Fruit fly (Drosophila melanogaster) whole organism, embryonic: Measurements from ENCODE around the gene simj.

Source experiments
- BEAF-32 ChIP-seq: fragments of 200-800 bp; sonication (Bioruptor generic); optimal IDR thresholded peaks from 3 replicates; lab custom pipeline; 2017; ENCODE audit warnings: missing biosample characterization, missing genetic modification characterization, mild to moderate bottlenecking, moderate library complexity, missing genetic modification reagents
- Bgb ChIP-seq: fragments of 200-800 bp; sonication (Bioruptor generic); IDR thresholded peaks from 2 replicates; pipeline ENCODE4 v1.3.6; 2022; ENCODE audit warnings: missing biosample characterization, missing genetic modification characterization; ENCODE audit not compliant: partially characterized antibody
- CG10543 ChIP-seq: fragments of 200-800 bp; sonication (Bioruptor generic); optimal IDR thresholded peaks from 3 replicates; lab custom pipeline; 2017; ENCODE audit warnings: missing biosample characterization, mild to moderate bottlenecking, missing genetic modification characterization, moderate library complexity
- CG11085 ChIP-seq: fragments of 200-800 bp; sonication (Bioruptor generic); IDR thresholded peaks from 2 replicates; pipeline ENCODE4 v1.3.6; 2022; ENCODE audit warnings: missing biosample characterization, missing genetic modification characterization
- CG11560 ChIP-seq: fragments of 200-800 bp; sonication (Bioruptor generic); IDR thresholded peaks from 3 replicates; pipeline ENCODE4 v1.3.6; 2022; ENCODE audit warnings: missing biosample characterization, missing genetic modification characterization
- CG12236 ChIP-seq: fragments of 200-800 bp; sonication (Bioruptor generic); optimal IDR thresholded peaks from 2 replicates; lab custom pipeline; 2016; ENCODE audit warnings: missing biosample characterization, missing genetic modification characterization
- CG12659 ChIP-seq: fragments of 200-800 bp; sonication (Bioruptor generic); optimal IDR thresholded peaks from 3 replicates; lab custom pipeline; 2017; ENCODE audit warnings: mild to moderate bottlenecking, missing biosample characterization, missing genetic modification reagents, missing genetic modification characterization
- CG13296 ChIP-seq: fragments of 200-800 bp; sonication (Bioruptor generic); optimal IDR thresholded peaks from 3 replicates; lab custom pipeline; 2018; ENCODE audit warnings: missing biosample characterization, mild to moderate bottlenecking, missing genetic modification characterization
- CG14710 ChIP-seq: fragments of 200-800 bp; sonication (Bioruptor generic); optimal IDR thresholded peaks from 3 replicates; lab custom pipeline; 2019; ENCODE audit warnings: missing biosample characterization, mild to moderate bottlenecking, missing genetic modification characterization, moderate library complexity
- CG15269 ChIP-seq: fragments of 200-800 bp; sonication (Bioruptor generic); optimal IDR thresholded peaks from 2 replicates; lab custom pipeline; 2018; ENCODE audit warnings: missing biosample characterization, mild to moderate bottlenecking, missing genetic modification characterization, moderate library complexity
- CG1603 ChIP-seq: fragments of 200-800 bp; sonication (Bioruptor generic); optimal IDR thresholded peaks from 2 replicates; lab custom pipeline; 2019; ENCODE audit warnings: missing biosample characterization, mild to moderate bottlenecking, missing genetic modification characterization, moderate library complexity
- CG16813 ChIP-seq: fragments of 200-800 bp; sonication (Bioruptor generic); IDR thresholded peaks from 3 replicates; pipeline ENCODE4 v1.3.6; 2022; ENCODE audit warnings: missing biosample characterization, missing genetic modification characterization; ENCODE audit not compliant: partially characterized antibody
- CG17186 ChIP-seq: fragments of 200-800 bp; sonication (Bioruptor generic); optimal IDR thresholded peaks from 3 replicates; lab custom pipeline; 2017; ENCODE audit warnings: missing biosample characterization, missing genetic modification reagents, missing genetic modification characterization
- CG17802 ChIP-seq: fragments of 200-800 bp; sonication (Bioruptor generic); optimal IDR thresholded peaks from 2 replicates; lab custom pipeline; 2018; ENCODE audit warnings: missing biosample characterization, mild to moderate bottlenecking, missing genetic modification characterization, moderate library complexity
- CG30020 ChIP-seq: fragments of 200-800 bp; optimal IDR thresholded peaks from 2 replicates; lab custom pipeline; 2019; ENCODE audit warnings: missing biosample characterization, mild to moderate bottlenecking, missing genetic modification characterization, moderate library complexity
- CG3281 ChIP-seq: fragments of 200-800 bp; sonication (Bioruptor generic); optimal IDR thresholded peaks from 3 replicates; lab custom pipeline; 2017; ENCODE audit warnings: missing biosample characterization, mild to moderate bottlenecking, missing genetic modification characterization
- CG3726 ChIP-seq: fragments of 200-800 bp; sonication (Bioruptor generic); IDR thresholded peaks from 3 replicates; pipeline ENCODE4, ENCODE4 v1.3.6; 2022; ENCODE audit warnings: missing biosample characterization, missing genetic modification characterization
- CG3847 ChIP-seq: fragments of 200-800 bp; sonication (Bioruptor generic); IDR thresholded peaks from 2 replicates; pipeline ENCODE4 v1.3.6; 2022; ENCODE audit warnings: missing biosample characterization, missing genetic modification characterization
- CG4328 ChIP-seq: fragments of 200-800 bp; sonication (Bioruptor generic); optimal IDR thresholded peaks from 3 replicates; lab custom pipeline; 2017; ENCODE audit warnings: missing biosample characterization, missing genetic modification reagents, missing genetic modification characterization
- CG6813 ChIP-seq: fragments of 200-800 bp; sonication (Bioruptor generic); optimal IDR thresholded peaks from 2 replicates; lab custom pipeline; 2017; ENCODE audit warnings: missing biosample characterization, missing genetic modification characterization, mild to moderate bottlenecking, moderate library complexity, missing genetic modification reagents
- CG9215 ChIP-seq: fragments of 200-800 bp; sonication (Bioruptor generic); IDR thresholded peaks from 2 replicates; pipeline ENCODE4 v1.3.6; 2022; ENCODE audit warnings: missing biosample characterization, missing genetic modification characterization
- CG9932 ChIP-seq: fragments of 200-800 bp; sonication (Bioruptor generic); IDR thresholded peaks from 2 replicates; pipeline ENCODE4 v1.3.6; 2022; ENCODE audit warnings: missing biosample characterization, missing genetic modification characterization
- Fer1 ChIP-seq: fragments of 200-800 bp; sonication (Bioruptor generic); optimal IDR thresholded peaks from 2 replicates; lab custom pipeline; 2017; ENCODE audit warnings: missing biosample characterization, mild to moderate bottlenecking, missing genetic modification characterization
- HLHmδ ChIP-seq: fragments of 200-800 bp; sonication (Bioruptor generic); optimal IDR thresholded peaks from 2 replicates; lab custom pipeline; 2018; ENCODE audit warnings: missing biosample characterization, mild to moderate bottlenecking, missing genetic modification characterization, moderate library complexity
- HmgZ ChIP-seq: fragments of 200-800 bp; sonication (Bioruptor generic); optimal IDR thresholded peaks from 2 replicates; lab custom pipeline; 2018; ENCODE audit warnings: missing biosample characterization, mild to moderate bottlenecking, missing genetic modification characterization
- Hr3 ChIP-seq: fragments of 200-800 bp; sonication (Bioruptor generic); optimal IDR thresholded peaks from 3 replicates; lab custom pipeline; 2016; ENCODE audit warnings: missing biosample characterization, missing genetic modification characterization
- Lhr ChIP-seq: fragments of 200-800 bp; sonication (Bioruptor generic); optimal IDR thresholded peaks from 3 replicates; lab custom pipeline; 2017; ENCODE audit warnings: mild to moderate bottlenecking, missing biosample characterization, missing genetic modification reagents, missing genetic modification characterization
- NFAT ChIP-seq: fragments of 200-800 bp; sonication (Bioruptor generic); IDR thresholded peaks from 2 replicates; pipeline ENCODE4 v1.3.6; 2022; ENCODE audit warnings: missing biosample characterization, missing genetic modification characterization
- Scr ChIP-seq: fragments of 200-800 bp; sonication (Bioruptor generic); IDR thresholded peaks from 2 replicates; pipeline ENCODE4 v1.3.6; 2022; ENCODE audit warnings: missing biosample characterization, missing genetic modification characterization; ENCODE audit not compliant: partially characterized antibody
- Tbp ChIP-seq: fragments of >200 bp; optimal IDR thresholded peaks from 2 replicates; lab custom pipeline; 2018; ENCODE audit warnings: missing biosample characterization, missing genetic modification characterization
- al ChIP-seq: fragments of 200-800 bp; sonication (Bioruptor generic); IDR thresholded peaks from 2 replicates; pipeline ENCODE4 v1.3.6; 2022; ENCODE audit warnings: missing biosample characterization, missing genetic modification characterization
- bowl ChIP-seq: fragments of 200-800 bp; sonication (Bioruptor generic); IDR thresholded peaks from 2 replicates; pipeline ENCODE4 v1.3.6; 2022; ENCODE audit warnings: missing biosample characterization, missing genetic modification characterization
- cad ChIP-seq: fragments of >200 bp; optimal IDR thresholded peaks from 2 replicates; lab custom pipeline; 2017; ENCODE audit warnings: missing biosample characterization, missing genetic modification characterization
- chm ChIP-seq: fragments of 200-800 bp; sonication (Bioruptor generic); IDR thresholded peaks from 2 replicates; pipeline ENCODE4 v1.3.6; 2022; ENCODE audit warnings: missing biosample characterization, missing genetic modification characterization
- fd64A ChIP-seq: fragments of 200-800 bp; sonication (Bioruptor generic); optimal IDR thresholded peaks from 3 replicates; lab custom pipeline; 2018; ENCODE audit warnings: missing biosample characterization, mild to moderate bottlenecking, missing genetic modification characterization
- gem ChIP-seq: fragments of 200-800 bp; sonication (Bioruptor generic); optimal IDR thresholded peaks from 2 replicates; lab custom pipeline; 2019; ENCODE audit warnings: missing biosample characterization, mild to moderate bottlenecking, missing genetic modification characterization, moderate library complexity
- grau ChIP-seq: fragments of 200-800 bp; optimal IDR thresholded peaks from 3 replicates; lab custom pipeline; 2019; ENCODE audit warnings: missing biosample characterization, mild to moderate bottlenecking, missing genetic modification characterization, moderate library complexity
- hb ChIP-seq: fragments of 200-800 bp; sonication (Bioruptor generic); IDR thresholded peaks from 3 replicates; pipeline ENCODE4 v1.3.6; 2022; ENCODE audit warnings: missing biosample characterization, missing genetic modification characterization; ENCODE audit not compliant: partially characterized antibody
- hth ChIP-seq: fragments of >200 bp; optimal IDR thresholded peaks from 2 replicates; lab custom pipeline; 2017; ENCODE audit warnings: inconsistent platforms
- lab ChIP-seq: fragments of 200-800 bp; sonication (Bioruptor generic); optimal IDR thresholded peaks from 3 replicates; lab custom pipeline; 2017; ENCODE audit warnings: missing biosample characterization, missing genetic modification characterization, mild to moderate bottlenecking, moderate library complexity, missing genetic modification reagents
- maf-S ChIP-seq: fragments of 200-800 bp; sonication (Bioruptor generic); optimal IDR thresholded peaks from 2 replicates; lab custom pipeline; 2016; ENCODE audit warnings: missing biosample characterization, missing genetic modification characterization
- nau ChIP-seq: fragments of 200-800 bp; sonication (Bioruptor generic); optimal IDR thresholded peaks from 3 replicates; lab custom pipeline; 2017; ENCODE audit warnings: missing biosample characterization, mild to moderate bottlenecking, missing genetic modification characterization, missing genetic modification reagents
- nmo ChIP-seq: fragments of 200-800 bp; sonication (Bioruptor generic); optimal IDR thresholded peaks from 2 replicates; lab custom pipeline; 2018; ENCODE audit warnings: missing biosample characterization, mild to moderate bottlenecking, missing genetic modification characterization, moderate library complexity
- pita ChIP-seq: fragments of 200-800 bp; sonication (Bioruptor generic); optimal IDR thresholded peaks from 2 replicates; lab custom pipeline; 2017; ENCODE audit warnings: missing biosample characterization, mild to moderate bottlenecking, missing genetic modification characterization
- pros ChIP-seq: fragments of 200-800 bp; sonication (Bioruptor generic); optimal IDR thresholded peaks from 3 replicates; lab custom pipeline; 2019; ENCODE audit warnings: missing biosample characterization, mild to moderate bottlenecking, missing genetic modification characterization, moderate library complexity
- repo ChIP-seq: fragments of 200-800 bp; sonication (Bioruptor generic); optimal IDR thresholded peaks from 2 replicates; lab custom pipeline; 2016; ENCODE audit warnings: missing biosample characterization, missing genetic modification characterization
- sug ChIP-seq: fragments of 200-800 bp; optimal IDR thresholded peaks from 2 replicates; lab custom pipeline; 2019; ENCODE audit warnings: missing biosample characterization, mild to moderate bottlenecking, missing genetic modification characterization, moderate library complexity
- twi ChIP-seq: fragments of 200-800 bp; optimal IDR thresholded peaks from 2 replicates; lab custom pipeline; 2019; ENCODE audit warnings: missing biosample characterization, mild to moderate bottlenecking, missing genetic modification characterization, moderate library complexity
- unc-4 ChIP-seq: fragments of 200-800 bp; sonication (Bioruptor generic); IDR thresholded peaks from 2 replicates; pipeline ENCODE4 v1.3.6; 2022; ENCODE audit warnings: missing biosample characterization, missing genetic modification characterization; ENCODE audit not compliant: partially characterized antibody
- vfl ChIP-seq: fragments of 200-800 bp; sonication (Bioruptor generic); optimal IDR thresholded peaks from 2 replicates; lab custom pipeline; 2016; ENCODE audit warnings: missing biosample characterization, missing genetic modification characterization
- wor ChIP-seq: fragments of 200-800 bp; sonication (Bioruptor generic); IDR thresholded peaks from 2 replicates; pipeline ENCODE4 v1.3.6; 2022; ENCODE audit warnings: missing biosample characterization, missing genetic modification characterization

simj gene

DNA sequence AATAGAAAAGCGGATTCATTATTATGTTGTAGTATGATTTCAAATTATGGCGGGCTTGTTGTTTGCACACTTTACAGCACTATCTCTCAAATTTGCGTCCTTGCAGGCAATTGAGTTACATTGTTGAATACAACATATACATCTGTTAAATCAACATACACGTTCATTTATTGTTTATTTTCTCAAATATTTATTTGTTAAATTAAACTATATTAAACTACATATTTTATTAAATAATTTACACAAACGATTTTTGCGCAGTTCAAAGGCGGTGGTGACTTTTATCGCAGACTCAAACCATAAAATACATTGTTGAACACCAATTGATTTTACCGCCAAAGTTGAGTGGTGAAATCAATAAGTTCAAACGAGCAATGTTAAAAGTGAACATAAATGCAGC lies 33.6 kb downstream of the simj start (continued):
- TF ChIP-seq CG13296 (GFP tag; lab: Kevin White, UChicago): no peak
- TF ChIP-seq CG12236 (GFP tag; lab: Kevin White, UChicago): no peak
- TF ChIP-seq repo (GFP tag; lab: Kevin White, UChicago): no peak
- peak; percentile 32; the same call in 1 of the 2 replicates for TF ChIP-seq CG9932 (GFP tag; lab: Robert Waterston, UW)
- peak; percentile 10 for TF ChIP-seq lab
- TF ChIP-seq nau (GFP tag; lab: Kevin White, UChicago): no peak
- no peak for TF ChIP-seq CG9215 (GFP tag; lab: Robert Waterston, UW)
- peak; percentile 43 for TF ChIP-seq BEAF-32 (GFP tag; lab: Kevin White, UChicago)
- TF ChIP-seq Lhr (GFP tag; lab: Kevin White, UChicago): peak; percentile 34
- no peak for TF ChIP-seq chm (GFP tag; lab: Robert Waterston, UW)
- TF ChIP-seq CG4328: no peak
- 0 out of 3 replicates have a peak, but pooled peaks have one; percentile 35 for TF ChIP-seq CG16813
- TF ChIP-seq CG1603 (tag; lab: Kevin White, UChicago): peak; percentile 33
- peak; percentile 72; the same call in 1 of the 2 replicates for TF ChIP-seq CG3847 (GFP tag; lab: Robert Waterston, UW)
- TF ChIP-seq CG12659 (GFP tag; lab: Kevin White, UChicago): peak; percentile 52
- no peak for TF ChIP-seq cad (GFP tag; lab: Kevin White, UChicago)
- peak; percentile 1 for TF ChIP-seq Hr3
- TF ChIP-seq unc-4: no peak
- TF ChIP-seq CG11085 (GFP tag; lab: Robert Waterston, UW): no peak
- TF ChIP-seq fd64A: no peak
- TF ChIP-seq nmo (GFP tag; lab: Kevin White, UChicago): peak; percentile 46
- TF ChIP-seq CG14710 (tag; lab: Kevin White, UChicago): peak; percentile 83
- no peak for TF ChIP-seq Scr
- TF ChIP-seq hb (GFP tag; lab: Robert Waterston, UW): no peak
- TF ChIP-seq Tbp: no peak
- TF ChIP-seq pita (GFP tag; lab: Kevin White, UChicago): peak; percentile 62
- TF ChIP-seq Bgb (GFP tag; lab: Robert Waterston, UW): no peak
- no peak for TF ChIP-seq CG10543
- TF ChIP-seq maf-S: no peak
- no peak for TF ChIP-seq CG17802 (tag; lab: Kevin White, UChicago)
- TF ChIP-seq sug: peak; percentile 62
- peak; percentile 25 for TF ChIP-seq CG30020
- TF ChIP-seq vfl (GFP tag; lab: Kevin White, UChicago): no peak
- TF ChIP-seq al (GFP tag; lab: Robert Waterston, UW): no peak
- TF ChIP-seq CG3281 (GFP tag; lab: Kevin White, UChicago): no peak
- TF ChIP-seq wor (GFP tag; lab: Robert Waterston, UW): no peak
- TF ChIP-seq NFAT (GFP tag; lab: Robert Waterston, UW): no peak
- peak; percentile 52 for TF ChIP-seq HmgZ
- no peak for TF ChIP-seq hth
- TF ChIP-seq Fer1 (GFP tag; lab: Kevin White, UChicago): peak; percentile 23
- TF ChIP-seq CG15269 (tag; lab: Kevin White, UChicago): no peak
- no peak for TF ChIP-seq CG11560 (tag; lab: Robert Waterston, UW)
- TF ChIP-seq grau (tag; lab: Kevin White, UChicago): peak; percentile 29
- TF ChIP-seq CG3726: no peak
- peak; percentile 8 for TF ChIP-seq CG17186 (GFP tag; lab: Kevin White, UChicago)
- no peak for TF ChIP-seq HLHmδ
- no peak for TF ChIP-seq twi (tag; lab: Kevin White, UChicago)
- TF ChIP-seq bowl (GFP tag; lab: Robert Waterston, UW): no peak
- TF ChIP-seq gem (tag; lab: Kevin White, UChicago): peak; percentile 27
- no peak for TF ChIP-seq pros (GFP tag; lab: Kevin White, UChicago)
- TF ChIP-seq CG6813 (GFP tag; lab: Kevin White, UChicago): no peak
